Fruit fly (Drosophila melanogaster): ENCODE measurements around the gene Mps1.

Mps1 gene

dm6 chr3R:17710900-17711645, 40.0 kb downstream of the Mps1 start (continued):
- TF ChIP-seq Hey (tag; optimal IDR thresholded peaks at IDR 0.05) (peak; percentile 21), CG2116 (GFP tag; optimal IDR thresholded peaks at IDR 0.05) (no peak), D19A (tag; optimal IDR thresholded peaks at IDR 0.05) (no peak), pros (GFP tag; optimal IDR thresholded peaks at IDR 0.05) (peak; percentile 92), HmgZ (tag; optimal IDR thresholded peaks at IDR 0.05) (no peak), btn (GFP tag; optimal IDR thresholded peaks at IDR 0.05) (no peak), Kr (GFP tag; optimal IDR thresholded peaks at IDR 0.05) (peak; percentile 48), CG13296 (GFP tag; optimal IDR thresholded peaks at IDR 0.05) (no peak), Hmx (GFP tag; optimal IDR thresholded peaks at IDR 0.05) (no peak), grau (tag; optimal IDR thresholded peaks at IDR 0.05) (no peak), abd-A (tag; optimal IDR thresholded peaks at IDR 0.05) (peak; percentile 89), bcd (GFP tag; optimal IDR thresholded peaks at IDR 0.05) (no peak), Bgb (GFP tag; IDR thresholded peaks at IDR 0.05; ENCODE audit: partially characterized antibody) (no peak), Adf1 (GFP tag; IDR thresholded peaks at IDR 0.05) (no peak), Mes4 (GFP tag; optimal IDR thresholded peaks at IDR 0.05) (no peak), Lpt (GFP tag; optimal IDR thresholded peaks at IDR 0.05) (peak; percentile 26), Vsx1 (GFP tag; optimal IDR thresholded peaks at IDR 0.05) (no peak), CG15696 (tag; optimal IDR thresholded peaks at IDR 0.05) (no peak), ap (GFP tag; IDR thresholded peaks at IDR 0.05) (no peak), CG17802 (tag; optimal IDR thresholded peaks at IDR 0.05) (no peak), kni (GFP tag; optimal IDR thresholded peaks at IDR 0.05) (peak; percentile 81), Lhr (GFP tag; optimal IDR thresholded peaks at IDR 0.05) (no peak), CG6854 (GFP tag; optimal IDR thresholded peaks at IDR 0.05) (no peak), crol (GFP tag; IDR thresholded peaks at IDR 0.05) (peak; percentile 89), Med (GFP tag) (peak; percentile 58), nom (GFP tag; optimal IDR thresholded peaks at IDR 0.05) (peak; percentile 75), insv (GFP tag; optimal IDR thresholded peaks at IDR 0.05) (peak in 1 of 2 experiments; percentile 22), CTCF (GFP tag; optimal IDR thresholded peaks at IDR 0.05) (no peak), CG10543 (GFP tag; optimal IDR thresholded peaks at IDR 0.05) (peak; percentile 65), mirr (GFP tag; optimal IDR thresholded peaks at IDR 0.05) (no peak), CG8765 (GFP tag; IDR thresholded peaks at IDR 0.05) (0 out of 2 replicates have a peak, but pooled peaks have one; percentile 38), Mad (GFP tag; optimal IDR thresholded peaks at IDR 0.05) (no peak), CG14965 (GFP tag; optimal IDR thresholded peaks at IDR 0.05; ENCODE audit: borderline replicate concordance) (no peak), CG13894 (tag; optimal IDR thresholded peaks at IDR 0.05) (peak; percentile 42), Ravus (GFP tag; IDR thresholded peaks at IDR 0.05) (no peak), CG4360 (GFP tag; IDR thresholded peaks at IDR 0.05) (peak; percentile 73), MTF-1 (GFP tag; optimal IDR thresholded peaks at IDR 0.05; ENCODE audit: borderline replicate concordance) (no peak), CG6765 (GFP tag; optimal IDR thresholded peaks at IDR 0.05) (no peak), H15 (GFP tag; IDR thresholded peaks at IDR 0.05) (0 out of 3 replicates have a peak, but pooled peaks have one; percentile 13), zen (tag; optimal IDR thresholded peaks at IDR 0.05) (no peak), cg (GFP tag; optimal IDR thresholded peaks at IDR 0.05) (peak; percentile 80), CG43689 (GFP tag; IDR thresholded peaks at IDR 0.05) (no peak), CG6813 (GFP tag; optimal IDR thresholded peaks at IDR 0.05) (no peak), esg (GFP tag; conservative IDR thresholded peaks at IDR 0.05) (no peak), CG5180 (GFP tag; optimal IDR thresholded peaks at IDR 0.05) (peak; percentile 88), Dek (tag; optimal IDR thresholded peaks at IDR 0.05) (no peak), lov (optimal IDR thresholded peaks at IDR 0.05) (no peak), lov (GFP tag; IDR thresholded peaks at IDR 0.05) (0 out of 3 replicates have a peak, but pooled peaks have one; percentile 62), her (GFP tag; optimal IDR thresholded peaks at IDR 0.05) (no peak)
